Worm (Caenorhabditis elegans) whole organism, L1 larva: ENCODE results near the gene pas-2.

Source experiments
- C04F5.9 ChIP-seq: sonication (generic microtip); optimal IDR thresholded peaks from 2 replicates; lab custom pipeline; 2016; ENCODE audit warnings: missing genetic modification characterization, missing compliant biosample characterization
- C16A3.4 ChIP-seq: fragments of 150-350 bp; optimal IDR thresholded peaks from 2 replicates; lab custom pipeline; 2014; ENCODE audit warnings: missing biosample characterization, missing genetic modification characterization
- F16B12.6 ChIP-seq: fragments of 150-350 bp; optimal IDR thresholded peaks from 2 replicates; lab custom pipeline; 2014; ENCODE audit warnings: missing biosample characterization, missing genetic modification characterization
- aly-2 ChIP-seq: fragments of 150-350 bp; optimal IDR thresholded peaks from 2 replicates; lab custom pipeline; 2014; ENCODE audit warnings: missing biosample characterization, missing genetic modification characterization
- blmp-1 ChIP-seq: fragments of 150-350 bp; optimal IDR thresholded peaks from 2 replicates; lab custom pipeline; 2014; ENCODE audit warnings: missing biosample characterization, missing genetic modification characterization
- dpl-1 ChIP-seq, 3 experiments: fragments of 150-350 bp in 2 of 3; sonication (generic microtip) in 1 of 3; optimal IDR thresholded peaks; 2 replicates each; lab custom pipeline; 2014 to 2017; ENCODE audit warnings: missing biosample characterization in 3 of 3, missing genetic modification characterization in 3 of 3, missing genetic modification reagents in 3 of 3
- efl-1 ChIP-seq, 4 experiments: fragments of 150-350 bp; optimal IDR thresholded peaks in 3 of 4; peaks in 1 of 4; 1 replicate in 1 of 4; 2 replicates in 3 of 4; lab custom pipeline; 2014; ENCODE audit warnings: missing biosample characterization in 2 of 4, missing genetic modification characterization in 2 of 4, missing genetic modification reagents in 2 of 4
- elt-2 ChIP-seq: sonication (generic microtip); optimal IDR thresholded peaks from 2 replicates; lab custom pipeline; 2016; ENCODE audit warnings: missing genetic modification characterization, mild to moderate bottlenecking, inconsistent platforms, missing compliant biosample characterization, missing genetic modification reagents
- ets-5 ChIP-seq: fragments of 200-800 bp; sonication (Bioruptor generic); IDR thresholded peaks from 2 replicates; pipeline ENCODE4 v1.3.6; 2022; ENCODE audit warnings: missing genetic modification characterization, missing compliant biosample characterization
- fkh-4 ChIP-seq: sonication (generic microtip); optimal IDR thresholded peaks from 2 replicates; lab custom pipeline; 2016; ENCODE audit warnings: missing compliant biosample characterization, missing genetic modification characterization, borderline replicate concordance
- fkh-8 ChIP-seq: sonication (generic microtip); optimal IDR thresholded peaks from 2 replicates; lab custom pipeline; 2016; ENCODE audit warnings: mild to moderate bottlenecking, missing genetic modification characterization, missing compliant biosample characterization
- irx-1 ChIP-seq: sonication (generic microtip); optimal IDR thresholded peaks from 2 replicates; lab custom pipeline; 2016; ENCODE audit warnings: missing genetic modification characterization, missing compliant biosample characterization
- isw-1 ChIP-seq: fragments of 200-800 bp; sonication (Bioruptor generic); IDR thresholded peaks from 2 replicates; pipeline ENCODE4 v1.3.6; 2022; ENCODE audit warnings: missing genetic modification characterization, missing compliant biosample characterization
- lin-14 ChIP-seq: fragments of 200-800 bp; sonication (Bioruptor generic); optimal IDR thresholded peaks from 2 replicates; lab custom pipeline; 2018; ENCODE audit warnings: mild to moderate bottlenecking, missing genetic modification characterization, moderate library complexity, missing compliant biosample characterization
- lin-15B ChIP-seq: fragments of 150-350 bp; sonication (generic microtip); optimal IDR thresholded peaks from 3 replicates; lab custom pipeline; 2014; ENCODE audit warnings: missing biosample characterization, missing genetic modification characterization
- mdl-1 ChIP-seq, 2 experiments: fragments of 150-350 bp; optimal IDR thresholded peaks; 2 replicates each; lab custom pipeline; 2014 to 2017; ENCODE audit warnings: missing biosample characterization in 2 of 2, missing genetic modification characterization in 2 of 2, inconsistent platforms in 1 of 2
- mef-2 ChIP-seq: fragments of 150-350 bp; optimal IDR thresholded peaks from 2 replicates; lab custom pipeline; 2014; ENCODE audit warnings: missing biosample characterization, missing genetic modification characterization
- nhr-12 ChIP-seq: sonication (generic microtip); optimal IDR thresholded peaks from 2 replicates; lab custom pipeline; 2017; ENCODE audit warnings: missing biosample characterization, missing genetic modification characterization
- nhr-20 ChIP-seq: sonication (generic microtip); optimal IDR thresholded peaks from 2 replicates; lab custom pipeline; 2016; ENCODE audit warnings: mild to moderate bottlenecking, missing genetic modification characterization, missing compliant biosample characterization
- nhr-47 ChIP-seq: sonication (generic microtip); optimal IDR thresholded peaks from 2 replicates; lab custom pipeline; 2016; ENCODE audit warnings: mild to moderate bottlenecking, missing genetic modification characterization, moderate library complexity, missing compliant biosample characterization
- nhr-71 ChIP-seq: sonication (generic microtip); optimal IDR thresholded peaks from 2 replicates; lab custom pipeline; 2016; ENCODE audit warnings: mild to moderate bottlenecking, missing genetic modification characterization, moderate library complexity, missing compliant biosample characterization
- nhr-77 ChIP-seq: fragments of 150-350 bp; optimal IDR thresholded peaks from 2 replicates; lab custom pipeline; 2014; ENCODE audit warnings: missing biosample characterization, missing genetic modification characterization
- nhr-90 ChIP-seq: sonication (generic microtip); optimal IDR thresholded peaks from 2 replicates; lab custom pipeline; 2016; ENCODE audit warnings: mild to moderate bottlenecking, missing genetic modification characterization, missing compliant biosample characterization; ENCODE audit not compliant: poor library complexity
- pag-3 ChIP-seq: sonication (generic microtip); optimal IDR thresholded peaks from 2 replicates; lab custom pipeline; 2017; ENCODE audit warnings: missing genetic modification characterization, mild to moderate bottlenecking, missing compliant biosample characterization, antibody characterized with exemption, borderline replicate concordance; ENCODE audit not compliant: insufficient read depth
- rnt-1 ChIP-seq: sonication (generic microtip); optimal IDR thresholded peaks from 2 replicates; lab custom pipeline; 2016; ENCODE audit warnings: mild to moderate bottlenecking, missing genetic modification characterization, moderate library complexity, missing compliant biosample characterization
- snu-23 ChIP-seq: sonication (generic microtip); optimal IDR thresholded peaks from 2 replicates; lab custom pipeline; 2016; ENCODE audit warnings: missing genetic modification characterization, missing compliant biosample characterization
- swsn-7 ChIP-seq: sonication (generic microtip); optimal IDR thresholded peaks from 2 replicates; lab custom pipeline; 2016; ENCODE audit warnings: missing genetic modification characterization, missing compliant biosample characterization
- tbx-2 ChIP-seq: sonication (generic microtip); optimal IDR thresholded peaks from 2 replicates; lab custom pipeline; 2016; ENCODE audit warnings: missing genetic modification characterization, missing compliant biosample characterization
- unc-130 ChIP-seq: fragments of 150-350 bp; optimal IDR thresholded peaks from 2 replicates; lab custom pipeline; 2017; ENCODE audit warnings: missing biosample characterization, missing genetic modification characterization, inconsistent platforms
- unc-62 ChIP-seq: fragments of 150-350 bp; optimal IDR thresholded peaks from 2 replicates; lab custom pipeline; 2014; ENCODE audit warnings: missing biosample characterization, missing genetic modification reagents, missing genetic modification characterization
- unc-98 ChIP-seq: fragments of 200-800 bp; sonication (Bioruptor generic); IDR thresholded peaks from 2 replicates; pipeline ENCODE4 v1.3.6; 2022; ENCODE audit warnings: missing genetic modification characterization, missing compliant biosample characterization
- zag-1 ChIP-seq: fragments of 150-350 bp; optimal IDR thresholded peaks from 2 replicates; lab custom pipeline; 2014; ENCODE audit warnings: missing biosample characterization, missing genetic modification characterization

Gene pas-2

ce11 chrV:10745034-10745433 is 25.1 kb upstream of the pas-2 start, which contains the start of gene srj-21:
Gene srj-21, plus strand, starts transcription at chrV:10745334.
- TF ChIP-seq pag-3 (tag; lab: Kevin White, UChicago) (no peak), nhr-77 (tag; lab: Kevin White, UChicago) (no peak), isw-1 (GFP tag; lab: Robert Waterston, UW) (no peak), unc-62 (GFP tag; lab: Kevin White, UChicago) (no peak), tbx-2 (tag; lab: Kevin White, UChicago) (no peak), rnt-1 (tag; lab: Kevin White, UChicago) (no peak), F16B12.6 (tag; lab: Kevin White, UChicago) (no peak), fkh-8 (tag; lab: Kevin White, UChicago) (no peak), nhr-90 (tag; lab: Kevin White, UChicago) (no peak), irx-1 (tag; lab: Kevin White, UChicago) (no peak), unc-130 (tag; lab: Kevin White, UChicago) (no peak), ets-5 (GFP tag; lab: Robert Waterston, UW) (no peak), dpl-1 (GFP tag; optimal IDR thresholded peaks at IDR 0.05; lab: Kevin White, UChicago) (no peak), nhr-47 (tag; lab: Kevin White, UChicago) (no peak), C16A3.4 (tag; lab: Kevin White, UChicago) (no peak), zag-1 (tag; lab: Kevin White, UChicago) (no peak), blmp-1 (tag; lab: Kevin White, UChicago) (no peak), aly-2 (tag; lab: Kevin White, UChicago) (no peak)
- TF ChIP-seq, all 84 proteins: peak for 0

- TF ChIP-seq efl-1 (optimal IDR thresholded peaks at IDR 0.05; lab: Kevin White, UChicago) (no peak), efl-1 (GFP tag; optimal IDR thresholded peaks at IDR 0.05 in 1 of 2; lab: Kevin White, UChicago) (peak in 1 of 2 experiments; percentile 77), dpl-1 (GFP tag; optimal IDR thresholded peaks at IDR 0.05; lab: Kevin White, UChicago) (no peak), lin-15B (tag; lab: Kevin White, UChicago) (no peak), ets-5 (GFP tag; lab: Robert Waterston, UW) (no peak), nhr-47 (tag; lab: Kevin White, UChicago) (no peak), nhr-20 (tag; lab: Kevin White, UChicago) (peak; percentile 4)
Observed at ce11 chrV:10747263-10747951, 22.8 kb upstream of the pas-2 start, which contains the start of the genes selt-1.2 and F28H7.2. Gene selt-1.2, minus strand, starts transcription at chrV:10747363. Gene F28H7.2, plus strand, starts transcription at chrV:10747901.

- TF ChIP-seq snu-23 (GFP tag; lab: Kevin White, UChicago) (no peak), blmp-1 (tag; lab: Kevin White, UChicago) (no peak), elt-2 (tag; lab: Kevin White, UChicago) (peak; percentile 85), C16A3.4 (tag; lab: Kevin White, UChicago) (no peak), efl-1 (optimal IDR thresholded peaks at IDR 0.05; lab: Kevin White, UChicago) (no peak), efl-1 (GFP tag; optimal IDR thresholded peaks at IDR 0.05 in 1 of 2; lab: Kevin White, UChicago) (peak in 1 of 2 experiments; percentile 92), fkh-8 (tag; lab: Kevin White, UChicago) (no peak), lin-15B (tag; lab: Kevin White, UChicago) (no peak)
Observed at ce11 chrV:10750630-10751029, 19.5 kb upstream of the pas-2 start, which contains the start of gene F28H7.3. Gene F28H7.3, minus strand, starts transcription at chrV:10750788.

DNA sequence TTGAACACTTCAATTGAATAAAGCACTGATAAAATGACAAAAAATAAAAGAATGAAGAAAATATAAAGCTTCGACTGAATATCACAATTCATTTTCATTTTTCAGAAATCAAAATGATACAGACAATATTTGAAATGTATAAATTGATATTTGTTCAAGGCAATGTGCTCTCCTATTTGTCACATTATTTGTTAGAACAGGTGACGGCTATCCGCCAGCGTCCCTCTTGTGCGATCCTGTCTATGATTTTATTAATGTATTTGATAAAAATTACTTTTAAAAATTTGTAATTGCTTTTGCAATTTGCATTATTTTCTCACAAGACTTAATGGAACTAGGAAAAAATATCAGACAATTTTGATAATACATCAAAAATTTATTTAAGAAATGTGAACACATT is 16.1 kb upstream of the pas-2 start, which contains the start of gene F28H7.7:
Gene F28H7.7 (minus strand): TSS at position 101 of the 400 bp plus-strand sequence.
- TF ChIP-seq swsn-7 (no peak), C04F5.9 (no peak), nhr-71 (tag; lab: Kevin White, UChicago) (no peak), mef-2 (no peak), nhr-12 (no peak), mdl-1 (tag; optimal IDR thresholded peaks at IDR 0.05; lab: Kevin White, UChicago) (no peak), lin-14 (GFP tag; lab: Kevin White, UChicago) (no peak), fkh-4 (no peak), rnt-1 (tag; lab: Kevin White, UChicago) (no peak), unc-98 (no peak)
- TF ChIP-seq, all 84 proteins: peak for 0
